Worm (Caenorhabditis elegans) whole organism, L1 larva: ENCODE data around the gene kvs-2.
A peak's percentile ranks its signal among the peaks of the same experiment; 100 is the strongest.

ENCODE experiments used
- Y116A8C.19 ChIP-seq: sonication (generic microtip); optimal IDR thresholded peaks from 2 replicates; lab custom pipeline; 2016; ENCODE audit warnings: missing compliant biosample characterization, missing genetic modification characterization, borderline replicate concordance
- ceh-63 ChIP-seq: fragments of 200-800 bp; sonication (Bioruptor generic); optimal IDR thresholded peaks from 2 replicates; lab custom pipeline; 2018; ENCODE audit warnings: mild to moderate bottlenecking, missing genetic modification characterization, missing compliant biosample characterization
- ceh-8 ChIP-seq: fragments of 200-800 bp; sonication (Bioruptor generic); optimal IDR thresholded peaks from 2 replicates; lab custom pipeline; 2018; ENCODE audit warnings: mild to moderate bottlenecking, missing genetic modification characterization, moderate library complexity, missing compliant biosample characterization
- dsc-1 ChIP-seq: sonication (generic microtip); optimal IDR thresholded peaks from 2 replicates; lab custom pipeline; 2016; ENCODE audit warnings: mild to moderate bottlenecking, missing genetic modification characterization, missing compliant biosample characterization
- efl-1 ChIP-seq, 4 experiments: fragments of 150-350 bp; optimal IDR thresholded peaks in 3 of 4; peaks in 1 of 4; 1 replicate in 1 of 4; 2 replicates in 3 of 4; lab custom pipeline; 2014; ENCODE audit warnings: missing biosample characterization in 2 of 4, missing genetic modification characterization in 2 of 4, missing genetic modification reagents in 2 of 4
- egl-27 ChIP-seq, 2 experiments: fragments of 150-350 bp in 1 of 2; sonication (generic microtip); optimal IDR thresholded peaks; 3 replicates each; lab custom pipeline; 2017 to 2018; ENCODE audit warnings: missing biosample characterization in 2 of 2, missing genetic modification characterization in 2 of 2, missing genetic modification reagents in 2 of 2
- elt-3 ChIP-seq, 6 experiments: fragments of 150-350 bp in 1 of 6; sonication (generic microtip); optimal IDR thresholded peaks; 2 replicates each; lab custom pipeline; 2017 to 2018; ENCODE audit warnings: missing biosample characterization in 6 of 6, missing genetic modification characterization in 6 of 6, inconsistent platforms in 1 of 6
- ets-5 ChIP-seq: fragments of 200-800 bp; sonication (Bioruptor generic); IDR thresholded peaks from 2 replicates; pipeline ENCODE4 v1.3.6; 2022; ENCODE audit warnings: missing genetic modification characterization, missing compliant biosample characterization
- fkh-10 ChIP-seq: sonication (generic microtip); optimal IDR thresholded peaks from 2 replicates; lab custom pipeline; 2017; ENCODE audit warnings: missing biosample characterization, missing genetic modification reagents, missing genetic modification characterization
- fkh-4 ChIP-seq: sonication (generic microtip); optimal IDR thresholded peaks from 2 replicates; lab custom pipeline; 2016; ENCODE audit warnings: missing compliant biosample characterization, missing genetic modification characterization, borderline replicate concordance
- grh-1 ChIP-seq: fragments of 200-800 bp; sonication (Bioruptor generic); IDR thresholded peaks from 2 replicates; pipeline ENCODE4 v1.3.6; 2022; ENCODE audit warnings: missing genetic modification reagents, missing genetic modification characterization, missing compliant biosample characterization
- hlh-4 ChIP-seq: sonication (generic microtip); optimal IDR thresholded peaks from 2 replicates; lab custom pipeline; 2016; ENCODE audit warnings: mild to moderate bottlenecking, missing genetic modification characterization, missing compliant biosample characterization
- isw-1 ChIP-seq: fragments of 200-800 bp; sonication (Bioruptor generic); IDR thresholded peaks from 2 replicates; pipeline ENCODE4 v1.3.6; 2022; ENCODE audit warnings: missing genetic modification characterization, missing compliant biosample characterization
- lin-14 ChIP-seq: fragments of 200-800 bp; sonication (Bioruptor generic); optimal IDR thresholded peaks from 2 replicates; lab custom pipeline; 2018; ENCODE audit warnings: mild to moderate bottlenecking, missing genetic modification characterization, moderate library complexity, missing compliant biosample characterization
- lin-39 ChIP-seq: fragments of 150-350 bp; optimal IDR thresholded peaks from 2 replicates; lab custom pipeline; 2014; ENCODE audit warnings: missing biosample characterization, missing genetic modification reagents, missing genetic modification characterization
- lir-3 ChIP-seq: sonication (generic microtip); optimal IDR thresholded peaks from 2 replicates; lab custom pipeline; 2016; ENCODE audit warnings: mild to moderate bottlenecking, missing genetic modification characterization, moderate library complexity, missing compliant biosample characterization; ENCODE audit not compliant: poor library complexity
- lsy-2 ChIP-seq, 2 experiments: fragments of 150-350 bp; optimal IDR thresholded peaks; 2 replicates each; lab custom pipeline; 2014; ENCODE audit warnings: missing biosample characterization in 2 of 2, missing genetic modification characterization in 2 of 2
- nhr-19 ChIP-seq: fragments of 200-800 bp; sonication (Bioruptor generic); conservative IDR thresholded peaks from 2 replicates; pipeline ENCODE4 v1.3.6; 2022; ENCODE audit warnings: missing genetic modification characterization, missing compliant biosample characterization
- nhr-20 ChIP-seq: sonication (generic microtip); optimal IDR thresholded peaks from 2 replicates; lab custom pipeline; 2016; ENCODE audit warnings: mild to moderate bottlenecking, missing genetic modification characterization, missing compliant biosample characterization
- nhr-47 ChIP-seq: sonication (generic microtip); optimal IDR thresholded peaks from 2 replicates; lab custom pipeline; 2016; ENCODE audit warnings: mild to moderate bottlenecking, missing genetic modification characterization, moderate library complexity, missing compliant biosample characterization
- nhr-77 ChIP-seq: fragments of 150-350 bp; optimal IDR thresholded peaks from 2 replicates; lab custom pipeline; 2014; ENCODE audit warnings: missing biosample characterization, missing genetic modification characterization
- nhr-85 ChIP-seq: sonication (generic microtip); peaks from one replicate; lab custom pipeline; 2016; ENCODE audit warnings: missing genetic modification characterization, inconsistent platforms, missing compliant biosample characterization
- pqm-1 ChIP-seq: sonication (generic microtip); optimal IDR thresholded peaks from 3 replicates; lab custom pipeline; 2017; ENCODE audit warnings: missing biosample characterization, missing genetic modification characterization
- rnt-1 ChIP-seq: sonication (generic microtip); optimal IDR thresholded peaks from 2 replicates; lab custom pipeline; 2016; ENCODE audit warnings: mild to moderate bottlenecking, missing genetic modification characterization, moderate library complexity, missing compliant biosample characterization
- skn-1 ChIP-seq: fragments of 150-350 bp; optimal IDR thresholded peaks from 2 replicates; lab custom pipeline; 2014; ENCODE audit warnings: missing biosample characterization, missing genetic modification characterization
- snu-23 ChIP-seq: sonication (generic microtip); optimal IDR thresholded peaks from 2 replicates; lab custom pipeline; 2016; ENCODE audit warnings: missing genetic modification characterization, missing compliant biosample characterization
- sox-4 ChIP-seq: sonication (generic microtip); optimal IDR thresholded peaks from 2 replicates; lab custom pipeline; 2016; ENCODE audit warnings: missing genetic modification characterization, missing compliant biosample characterization
- sptf-1 ChIP-seq: fragments of 150-350 bp; optimal IDR thresholded peaks from 2 replicates; lab custom pipeline; 2014; ENCODE audit warnings: missing biosample characterization, missing genetic modification characterization
- tbx-2 ChIP-seq: sonication (generic microtip); optimal IDR thresholded peaks from 2 replicates; lab custom pipeline; 2016; ENCODE audit warnings: missing genetic modification characterization, missing compliant biosample characterization
- unc-130 ChIP-seq: fragments of 150-350 bp; optimal IDR thresholded peaks from 2 replicates; lab custom pipeline; 2017; ENCODE audit warnings: missing biosample characterization, missing genetic modification characterization, inconsistent platforms
- unc-30 ChIP-seq: sonication (generic microtip); optimal IDR thresholded peaks from 2 replicates; lab custom pipeline; 2017; ENCODE audit warnings: missing biosample characterization, missing genetic modification characterization
- unc-86 ChIP-seq: sonication (generic microtip); optimal IDR thresholded peaks from 2 replicates; lab custom pipeline; 2016; ENCODE audit warnings: missing genetic modification characterization, missing compliant biosample characterization
- unc-98 ChIP-seq: fragments of 200-800 bp; sonication (Bioruptor generic); IDR thresholded peaks from 2 replicates; pipeline ENCODE4 v1.3.6; 2022; ENCODE audit warnings: missing genetic modification characterization, missing compliant biosample characterization
- ztf-11 ChIP-seq, 2 experiments: sonication (generic microtip); optimal IDR thresholded peaks; 2 replicates each; lab custom pipeline; 2016 to 2017; ENCODE audit warnings: missing genetic modification characterization in 2 of 2, missing biosample characterization in 1 of 2, missing compliant biosample characterization in 1 of 2

Gene kvs-2

ce11 chrV:10681117-10681959 is 45.5 kb downstream of the kvs-2 start (continued):
- TF ChIP-seq dsc-1 = peak; percentile 75
- TF ChIP-seq elt-3 (tag; optimal IDR thresholded peaks at IDR 0.05; lab: Kevin White, UChicago) = peak in 5 of 6 experiments; percentile 23 to 80 (median 62)
- TF ChIP-seq nhr-19 = peak; percentile 13; the same call in 1 of the 2 replicates
- TF ChIP-seq unc-30 = no peak

ce11 chrV:10682122-10682521 is 46.3 kb downstream of the kvs-2 start, which contains the start of gene gsp-1:
Gene gsp-1 (plus strand): TSS chrV:10682422.
- no peak for TF ChIP-seq rnt-1 (tag; lab: Kevin White, UChicago)
- no peak for TF ChIP-seq unc-86 (tag; lab: Kevin White, UChicago)
- no peak for TF ChIP-seq efl-1 (optimal IDR thresholded peaks at IDR 0.05; lab: Kevin White, UChicago)
- peak in 1 of 2 experiments; percentile 49 for TF ChIP-seq efl-1 (GFP tag; optimal IDR thresholded peaks at IDR 0.05 in 1 of 2; lab: Kevin White, UChicago)
- TF ChIP-seq nhr-85 (tag; lab: Kevin White, UChicago) = peak; percentile 41
- TF ChIP-seq, all 84 proteins: peak for 2

DNA sequence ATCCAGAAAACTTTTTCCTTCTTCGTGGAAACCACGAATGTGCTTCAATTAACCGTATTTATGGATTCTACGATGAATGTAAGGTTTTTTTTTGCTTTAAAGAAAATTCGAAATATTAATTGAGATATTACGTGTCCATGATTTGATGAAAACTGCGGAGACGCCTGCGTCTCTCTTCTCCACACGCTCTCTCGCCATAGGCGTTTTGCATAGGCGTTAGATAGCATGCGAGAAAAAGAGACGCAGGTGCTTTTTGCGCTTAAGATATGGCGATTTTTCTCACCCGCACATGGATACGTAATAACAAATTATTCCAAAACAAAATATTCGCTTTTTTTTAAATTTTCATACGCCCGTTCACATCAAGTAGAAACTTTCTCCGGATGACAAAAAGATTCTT is 47.6 kb downstream of the kvs-2 start:
- TF ChIP-seq sptf-1 (tag; lab: Kevin White, UChicago) (no peak), ets-5 (GFP tag; lab: Robert Waterston, UW) (no peak), efl-1 (optimal IDR thresholded peaks at IDR 0.05; lab: Kevin White, UChicago) (no peak), efl-1 (GFP tag; optimal IDR thresholded peaks at IDR 0.05 in 1 of 2; lab: Kevin White, UChicago) (peak in 1 of 2 experiments; percentile 86), unc-30 (no peak), pqm-1 (tag; lab: Kevin White, UChicago) (no peak), unc-130 (tag; lab: Kevin White, UChicago) (no peak)

DNA sequence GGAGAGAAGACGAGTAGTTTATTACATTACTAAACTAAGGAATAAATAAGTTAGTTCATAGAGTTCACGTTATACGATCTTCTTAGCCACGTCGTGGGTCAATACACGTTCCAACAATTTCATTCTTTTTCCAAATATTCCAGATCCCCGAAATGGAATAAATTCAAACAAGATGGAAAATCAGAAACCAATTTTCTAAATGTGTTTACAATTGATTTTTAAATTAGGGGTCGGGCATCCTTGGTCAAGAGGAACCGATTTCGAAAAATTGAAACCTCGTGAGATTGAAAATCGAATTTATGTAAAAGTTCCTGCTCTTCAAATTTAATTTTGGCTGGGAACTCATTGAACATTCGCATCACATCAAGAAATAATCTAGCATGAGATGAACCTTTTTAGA is 48.9 kb downstream of the kvs-2 start:
- no peak for TF ChIP-seq isw-1 (GFP tag; lab: Robert Waterston, UW)
- TF ChIP-seq lin-14 = peak; percentile 20
- TF ChIP-seq dsc-1 = peak; percentile 84
- peak; percentile 41 for TF ChIP-seq fkh-10
- TF ChIP-seq fkh-4 = peak; percentile 59
- TF ChIP-seq ceh-63 (GFP tag; lab: Kevin White, UChicago) = no peak

DNA sequence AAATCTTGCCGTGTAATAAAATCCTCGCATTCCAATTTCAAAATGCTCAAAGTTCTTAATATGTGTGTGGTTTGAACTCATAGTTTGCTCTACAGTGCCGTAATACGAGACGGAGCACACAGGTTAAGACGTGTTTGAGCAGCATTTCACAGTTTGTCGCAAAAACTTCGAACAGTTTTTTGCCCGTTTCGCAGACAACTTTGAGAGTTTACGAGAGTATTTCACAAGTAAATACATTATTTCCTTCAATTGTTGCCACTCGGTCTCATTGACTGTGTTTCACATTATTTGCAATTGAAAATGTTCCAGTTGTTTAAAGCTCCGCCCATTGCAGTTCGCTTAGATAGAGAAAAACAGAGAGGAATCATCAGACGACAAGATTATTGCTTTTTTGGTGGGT is 51.8 kb downstream of the kvs-2 start, which contains the start of gene F29F11.20:
Gene F29F11.20 (plus strand): TSS at position 301 of the 400 bp plus-strand sequence.
- no peak for TF ChIP-seq snu-23
- no peak for TF ChIP-seq lir-3 (tag; lab: Kevin White, UChicago)
- TF ChIP-seq hlh-4 (tag; lab: Kevin White, UChicago) = no peak
- TF ChIP-seq Y116A8C.19 = no peak
- no peak for TF ChIP-seq grh-1 (GFP tag; lab: Robert Waterston, UW)
- no peak for TF ChIP-seq fkh-4
- no peak for TF ChIP-seq ceh-8 (GFP tag; lab: Kevin White, UChicago)
- no peak for TF ChIP-seq lin-14
- no peak for TF ChIP-seq ztf-11 (tag; optimal IDR thresholded peaks at IDR 0.05; lab: Kevin White, UChicago)
- no peak for TF ChIP-seq unc-130 (tag; lab: Kevin White, UChicago)
- TF ChIP-seq rnt-1 (tag; lab: Kevin White, UChicago) = no peak
- no peak for TF ChIP-seq sox-4 (tag; lab: Kevin White, UChicago)
- no peak for TF ChIP-seq unc-98 (GFP tag; lab: Robert Waterston, UW)
- TF ChIP-seq lin-39 (tag; lab: Kevin White, UChicago) = no peak
- TF ChIP-seq, all 84 proteins: peak for 0

DNA sequence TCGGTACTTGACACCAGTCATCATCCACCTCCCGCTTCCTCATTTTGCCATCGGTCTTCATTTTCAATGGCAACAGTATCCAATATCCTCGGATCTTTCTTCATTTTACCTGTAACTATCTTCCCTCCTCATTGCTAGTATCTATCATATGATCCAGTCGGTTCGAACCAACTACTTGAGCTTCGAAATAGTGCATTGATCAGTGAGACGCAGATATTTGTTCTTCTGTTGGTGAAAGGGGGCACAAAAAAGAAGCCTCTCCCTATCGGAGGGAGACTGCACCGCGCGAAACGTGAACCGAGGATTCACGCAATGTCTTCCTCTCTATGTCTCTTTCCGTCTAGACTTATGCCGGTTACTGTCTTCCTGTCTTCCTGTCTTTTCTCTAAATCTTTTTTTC is 55.5 kb downstream of the kvs-2 start:
- peak; percentile 12 for TF ChIP-seq tbx-2 (tag; lab: Kevin White, UChicago)
- TF ChIP-seq skn-1 (tag; lab: Kevin White, UChicago) = peak; percentile 11
- TF ChIP-seq unc-30 = no peak
- peak in 1 of 2 experiments; percentile 1 for TF ChIP-seq egl-27 (tag; optimal IDR thresholded peaks at IDR 0.05; lab: Kevin White, UChicago)
- TF ChIP-seq nhr-77 = peak; percentile 56
- no peak for TF ChIP-seq rnt-1 (tag; lab: Kevin White, UChicago)
- no peak for TF ChIP-seq unc-86 (tag; lab: Kevin White, UChicago)
- TF ChIP-seq lin-14 = peak; percentile 36
- TF ChIP-seq lsy-2 (tag; optimal IDR thresholded peaks at IDR 0.05; lab: Kevin White, UChicago) = peak in 1 of 2 experiments; percentile 4
- peak; percentile 12 for TF ChIP-seq nhr-20 (tag; lab: Kevin White, UChicago)
- TF ChIP-seq nhr-47 = no peak
